Worm (Caenorhabditis elegans): ENCODE measurements around the gene R09A8.2.

R09A8.2 gene

DNA sequence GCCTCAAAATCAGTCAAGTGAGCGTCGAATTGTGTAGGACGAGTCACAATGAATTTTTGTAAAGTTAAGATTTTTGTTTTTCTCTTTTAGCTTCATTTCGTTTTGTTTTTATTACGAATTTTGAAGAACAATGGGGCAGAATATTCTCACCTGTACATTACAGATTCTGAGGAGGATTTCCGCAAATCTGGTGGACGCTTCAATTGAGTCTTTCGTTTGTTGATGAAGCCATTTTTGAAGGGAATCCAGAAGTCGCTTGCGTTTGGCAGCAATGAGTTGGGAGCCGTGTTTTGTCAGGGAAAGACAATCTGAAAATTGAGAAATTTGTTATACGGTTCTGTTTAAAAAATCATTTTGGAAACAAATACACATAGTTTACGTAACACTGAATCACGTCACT lies 45.2 kb downstream of the R09A8.2 start:
- TF ChIP-seq C34B4.2 (tag; optimal IDR thresholded peaks at IDR 0.05), result no peak
- TF ChIP-seq lin-15B (tag; optimal IDR thresholded peaks at IDR 0.05), result no peak
- no peak for TF ChIP-seq ces-1 (GFP tag; optimal IDR thresholded peaks at IDR 0.05)
- TF ChIP-seq ceh-63 (GFP tag; optimal IDR thresholded peaks at IDR 0.05), result no peak
- TF ChIP-seq C04F5.9 (tag; optimal IDR thresholded peaks at IDR 0.05), result no peak
- TF ChIP-seq ceh-90 (tag; optimal IDR thresholded peaks at IDR 0.05), result no peak
- TF ChIP-seq sptf-1 (tag; optimal IDR thresholded peaks at IDR 0.05), result no peak
- TF ChIP-seq nhr-71 (tag; optimal IDR thresholded peaks at IDR 0.05), result no peak
- no peak for TF ChIP-seq unc-86 (tag; optimal IDR thresholded peaks at IDR 0.05)
- TF ChIP-seq ets-5 (GFP tag; IDR thresholded peaks at IDR 0.05), result no peak
- no peak for TF ChIP-seq ceh-82 (tag; optimal IDR thresholded peaks at IDR 0.05)
- no peak for TF ChIP-seq unc-98 (GFP tag; IDR thresholded peaks at IDR 0.05)
- no peak for TF ChIP-seq dsc-1 (tag; optimal IDR thresholded peaks at IDR 0.05)
- no peak for TF ChIP-seq lin-35 (GFP tag; optimal IDR thresholded peaks at IDR 0.05)
- no peak for TF ChIP-seq lin-39 (tag; optimal IDR thresholded peaks at IDR 0.05)
- TF ChIP-seq zip-4 (GFP tag; optimal IDR thresholded peaks at IDR 0.05), result no peak

DNA sequence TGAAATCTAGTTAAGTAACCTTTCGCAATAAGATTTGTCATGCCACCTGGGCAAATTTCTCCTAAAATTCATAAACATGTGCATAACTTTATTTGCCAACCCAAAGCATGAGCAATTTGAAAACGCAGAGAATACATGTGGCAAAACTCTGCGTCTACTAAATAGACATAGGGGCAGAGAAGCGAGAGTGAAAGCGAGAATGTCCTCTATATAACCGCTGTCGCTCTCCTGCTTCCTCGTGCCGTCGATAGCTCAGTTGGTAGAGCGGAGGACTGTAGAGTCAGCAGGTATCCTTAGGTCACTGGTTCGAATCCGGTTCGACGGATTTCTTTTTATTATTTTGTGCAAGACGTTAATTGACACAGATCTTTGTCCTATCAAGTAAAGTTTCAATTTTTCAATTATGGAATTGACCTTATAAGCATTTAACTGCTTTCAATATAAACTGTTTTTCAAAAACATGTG lies 45.8 kb downstream of the R09A8.2 start:
- peak; percentile 53 for TF ChIP-seq fkh-10 (GFP tag; optimal IDR thresholded peaks at IDR 0.05)
- TF ChIP-seq aha-1 (tag; optimal IDR thresholded peaks at IDR 0.05), result no peak
- no peak for TF ChIP-seq fkh-4 (tag; optimal IDR thresholded peaks at IDR 0.05; ENCODE audit: borderline replicate concordance)
- no peak for TF ChIP-seq ceh-88 (GFP tag; IDR thresholded peaks at IDR 0.05)
- TF ChIP-seq ceh-82 (tag; optimal IDR thresholded peaks at IDR 0.05), result peak; percentile 61 to 77 (median 69)
- TF ChIP-seq ceh-8 (GFP tag; optimal IDR thresholded peaks at IDR 0.05), result peak; percentile 31
- TF ChIP-seq pax-3 (tag; optimal IDR thresholded peaks at IDR 0.05), result no peak
- TF ChIP-seq elt-2 (tag; optimal IDR thresholded peaks at IDR 0.05), result no peak
- TF ChIP-seq lin-35 (GFP tag; optimal IDR thresholded peaks at IDR 0.05), result peak; percentile 26 to 56
- peak; percentile 71 for TF ChIP-seq ztf-4 (tag; optimal IDR thresholded peaks at IDR 0.05)
- no peak for TF ChIP-seq sptf-1 (tag; optimal IDR thresholded peaks at IDR 0.05)
- TF ChIP-seq unc-98 (GFP tag; IDR thresholded peaks at IDR 0.05), result no peak
- no peak for TF ChIP-seq pag-3 (tag; optimal IDR thresholded peaks at IDR 0.05; ENCODE audit: borderline replicate concordance, insufficient read depth)
- no peak for TF ChIP-seq nhr-11 (tag; optimal IDR thresholded peaks at IDR 0.05)
- TF ChIP-seq elt-3 (tag; optimal IDR thresholded peaks at IDR 0.05), result peak in 2 of 6 experiments; percentile 20 to 31
- peak in 1 of 2 experiments; percentile 59 for TF ChIP-seq ztf-11 (tag; optimal IDR thresholded peaks at IDR 0.05)
- peak; percentile 68 for TF ChIP-seq ama-1 (optimal IDR thresholded peaks at IDR 0.05)
- no peak for TF ChIP-seq lin-15B (tag; optimal IDR thresholded peaks at IDR 0.05)
- TF ChIP-seq nhr-76 (tag; optimal IDR thresholded peaks at IDR 0.05), result no peak
- TF ChIP-seq rnt-1 (tag; optimal IDR thresholded peaks at IDR 0.05), result peak; percentile 76
- TF ChIP-seq grh-1 (GFP tag; IDR thresholded peaks at IDR 0.05), result peak; percentile 48; the same call in 1 of the 2 replicates
- TF ChIP-seq skn-1 (tag; optimal IDR thresholded peaks at IDR 0.05), result peak; percentile 8
- TF ChIP-seq ceh-90 (tag; optimal IDR thresholded peaks at IDR 0.05), result no peak
- TF ChIP-seq mep-1 (tag; optimal IDR thresholded peaks at IDR 0.05), result peak; percentile 63
- TF ChIP-seq dsc-1 (tag; optimal IDR thresholded peaks at IDR 0.05), result peak; percentile 76
- peak; percentile 50 for TF ChIP-seq irx-1 (tag; optimal IDR thresholded peaks at IDR 0.05)
- TF ChIP-seq unc-86 (tag; optimal IDR thresholded peaks at IDR 0.05), result peak; percentile 54
- peak; percentile 69 for TF ChIP-seq nhr-85 (tag)
- peak; percentile 24 for TF ChIP-seq lin-13 (GFP tag; optimal IDR thresholded peaks at IDR 0.05)
- no peak for TF ChIP-seq nhr-28 (tag; optimal IDR thresholded peaks at IDR 0.05)
- TF ChIP-seq aly-2 (tag; optimal IDR thresholded peaks at IDR 0.05), result peak; percentile 68
- peak; percentile 21 for TF ChIP-seq hpl-2 (GFP tag; optimal IDR thresholded peaks at IDR 0.05)
- TF ChIP-seq lin-14 (GFP tag; optimal IDR thresholded peaks at IDR 0.05), result peak; percentile 68
- TF ChIP-seq C04F5.9 (tag; optimal IDR thresholded peaks at IDR 0.05), result no peak
- TF ChIP-seq egl-13 (tag; optimal IDR thresholded peaks at IDR 0.05), result peak; percentile 66
- TF ChIP-seq alr-1 (tag; optimal IDR thresholded peaks at IDR 0.05; ENCODE audit: borderline replicate concordance), result no peak
- no peak for TF ChIP-seq nhr-84 (tag; optimal IDR thresholded peaks at IDR 0.05)
- TF ChIP-seq zip-4 (GFP tag; optimal IDR thresholded peaks at IDR 0.05), result peak; percentile 36
- no peak for TF ChIP-seq hlh-4 (tag; optimal IDR thresholded peaks at IDR 0.05)
- TF ChIP-seq snpc-4 (tag; optimal IDR thresholded peaks at IDR 0.05), result peak; percentile 7
- peak; percentile 78 for TF ChIP-seq nhr-19 (GFP tag; conservative IDR thresholded peaks at IDR 0.05)
- no peak for TF ChIP-seq ets-5 (GFP tag; IDR thresholded peaks at IDR 0.05)
- peak; percentile 17 to 18 for TF ChIP-seq efl-1 (optimal IDR thresholded peaks at IDR 0.05)
- peak in 1 of 2 experiments; percentile 93 for TF ChIP-seq efl-1 (GFP tag; optimal IDR thresholded peaks at IDR 0.05 in 1 of 2)
- peak; percentile 33; the same call in 1 of the 2 replicates for TF ChIP-seq isw-1 (GFP tag; IDR thresholded peaks at IDR 0.05)
